Fruit fly (Drosophila melanogaster): ENCODE results near the gene CG14443.
A peak's percentile ranks its signal among the peaks of the same experiment; 100 is the strongest.

Gene CG14443

dm6 chrX:6654198-6654831 is 20.6 kb downstream of the CG14443 start, which contains the start of the genes CG3226 and Cdc7:
Gene CG3226 (minus strand): TSS chrX:6654248.
Gene Cdc7 (plus strand): TSS chrX:6654541.
- TF ChIP-seq Nf-YB (GFP tag; optimal IDR thresholded peaks at IDR 0.05) (peak; percentile 59), insv (GFP tag; optimal IDR thresholded peaks at IDR 0.05) (peak in 1 of 2 experiments; percentile 66), esg (GFP tag; conservative IDR thresholded peaks at IDR 0.05) (peak; percentile 23; the same call in 1 of the 2 replicates), unpg (GFP tag; optimal IDR thresholded peaks at IDR 0.05) (peak; percentile 63), CG1792 (GFP tag; optimal IDR thresholded peaks at IDR 0.05) (no peak), sr (GFP tag; IDR thresholded peaks at IDR 0.05) (peak; percentile 19; the same call in 1 of the 3 replicates), CG7839 (tag; optimal IDR thresholded peaks at IDR 0.05) (peak; percentile 68), Ets65A (GFP tag) (peak; percentile 93), vvl (GFP tag; IDR thresholded peaks at IDR 0.05) (peak; percentile 78), CG17359 (tag; optimal IDR thresholded peaks at IDR 0.05) (peak; percentile 44), CG4617 (GFP tag; optimal IDR thresholded peaks at IDR 0.05; ENCODE audit: borderline replicate concordance) (peak; percentile 21), ATbp (GFP tag; optimal IDR thresholded peaks at IDR 0.05) (peak; percentile 69), lola (GFP tag; optimal IDR thresholded peaks at IDR 0.05) (peak in 1 of 3 experiments; percentile 47), CG7271 (tag; optimal IDR thresholded peaks at IDR 0.05) (peak; percentile 81), eyg (GFP tag; optimal IDR thresholded peaks at IDR 0.05) (peak; percentile 17), CG7928 (GFP tag; optimal IDR thresholded peaks at IDR 0.05) (peak; percentile 43), CG10979 (tag; optimal IDR thresholded peaks at IDR 0.05) (peak; percentile 47), Asciz (GFP tag; optimal IDR thresholded peaks at IDR 0.05) (peak; percentile 65), Hey (tag; optimal IDR thresholded peaks at IDR 0.05) (peak; percentile 40), CG9817 (tag; optimal IDR thresholded peaks at IDR 0.05) (peak; percentile 64), ara (GFP tag; IDR thresholded peaks at IDR 0.05) (peak; percentile 42; the same call in 1 of the 2 replicates), CG17186 (GFP tag; optimal IDR thresholded peaks at IDR 0.05) (peak; percentile 65), CG8290 (GFP tag; optimal IDR thresholded peaks at IDR 0.05) (peak; percentile 24), CG8290 (tag; optimal IDR thresholded peaks at IDR 0.05) (peak; percentile 39 to 85), CG6254 (GFP tag; optimal IDR thresholded peaks at IDR 0.05) (peak; percentile 57), CG12659 (GFP tag; optimal IDR thresholded peaks at IDR 0.05) (peak; percentile 94), Adf1 (GFP tag; IDR thresholded peaks at IDR 0.05) (peak; percentile 35; the same call in 1 of the 2 replicates), trh (GFP tag; optimal IDR thresholded peaks at IDR 0.05) (peak; percentile 0), chm (GFP tag; IDR thresholded peaks at IDR 0.05) (0 out of 2 replicates have a peak, but pooled peaks have one; percentile 55), Dfd (GFP tag; optimal IDR thresholded peaks at IDR 0.05) (no peak), CG18619 (GFP tag; optimal IDR thresholded peaks at IDR 0.05) (peak; percentile 77), ham (GFP tag; IDR thresholded peaks at IDR 0.05) (no peak), ftz-f1 (GFP tag; optimal IDR thresholded peaks at IDR 0.05) (no peak), Sox100B (GFP tag; optimal IDR thresholded peaks at IDR 0.05) (peak; percentile 84), sd (tag; optimal IDR thresholded peaks at IDR 0.05) (no peak), Bdp1 (GFP tag; optimal IDR thresholded peaks at IDR 0.05) (peak; percentile 48), mld (GFP tag; IDR thresholded peaks at IDR 0.05; ENCODE audit: partially characterized antibody) (peak; percentile 65; the same call in 2 of the 3 replicates), chn (GFP tag; optimal IDR thresholded peaks at IDR 0.05) (no peak), CG15514 (GFP tag; optimal IDR thresholded peaks at IDR 0.05) (peak; percentile 92), YL-1 (GFP tag; optimal IDR thresholded peaks at IDR 0.05) (peak; percentile 88), fd102C (GFP tag; optimal IDR thresholded peaks at IDR 0.05) (no peak), Hr3 (GFP tag; optimal IDR thresholded peaks at IDR 0.05) (peak; percentile 21), lov (optimal IDR thresholded peaks at IDR 0.05) (no peak), lov (GFP tag; IDR thresholded peaks at IDR 0.05) (0 out of 3 replicates have a peak, but pooled peaks have one; percentile 46), CG13894 (tag; optimal IDR thresholded peaks at IDR 0.05) (peak; percentile 38), CG11398 (GFP tag; optimal IDR thresholded peaks at IDR 0.05) (no peak), ato (GFP tag; IDR thresholded peaks at IDR 0.05; ENCODE audit: partially characterized antibody) (peak; percentile 73), gt (GFP tag; IDR thresholded peaks at IDR 0.05) (no peak), Hr39 (optimal IDR thresholded peaks at IDR 0.05) (no peak)

All from whole organism, embryonic.